Worm (Caenorhabditis elegans) whole organism, L1 larva: Measurements from ENCODE around the gene C04B4.4.

ENCODE experiments used
- C16A3.4 ChIP-seq: fragments of 150-350 bp; optimal IDR thresholded peaks from 2 replicates; lab custom pipeline; 2014; ENCODE audit warnings: missing biosample characterization, missing genetic modification characterization
- ceh-63 ChIP-seq: fragments of 200-800 bp; sonication (Bioruptor generic); optimal IDR thresholded peaks from 2 replicates; lab custom pipeline; 2018; ENCODE audit warnings: mild to moderate bottlenecking, missing genetic modification characterization, missing compliant biosample characterization
- ceh-8 ChIP-seq: fragments of 200-800 bp; sonication (Bioruptor generic); optimal IDR thresholded peaks from 2 replicates; lab custom pipeline; 2018; ENCODE audit warnings: mild to moderate bottlenecking, missing genetic modification characterization, moderate library complexity, missing compliant biosample characterization
- ceh-88 ChIP-seq: fragments of 200-800 bp; sonication (Bioruptor generic); IDR thresholded peaks from 2 replicates; pipeline ENCODE4 v1.3.6; 2022; ENCODE audit warnings: missing genetic modification characterization, missing compliant biosample characterization
- ceh-90 ChIP-seq: sonication (generic microtip); optimal IDR thresholded peaks from 2 replicates; lab custom pipeline; 2016; ENCODE audit warnings: missing genetic modification characterization, missing compliant biosample characterization
- dpl-1 ChIP-seq, 3 experiments: fragments of 150-350 bp in 2 of 3; sonication (generic microtip) in 1 of 3; optimal IDR thresholded peaks; 2 replicates each; lab custom pipeline; 2014 to 2017; ENCODE audit warnings: missing biosample characterization in 3 of 3, missing genetic modification characterization in 3 of 3, missing genetic modification reagents in 3 of 3
- efl-1 ChIP-seq, 4 experiments: fragments of 150-350 bp; optimal IDR thresholded peaks in 3 of 4; peaks in 1 of 4; 1 replicate in 1 of 4; 2 replicates in 3 of 4; lab custom pipeline; 2014; ENCODE audit warnings: missing biosample characterization in 2 of 4, missing genetic modification characterization in 2 of 4, missing genetic modification reagents in 2 of 4
- egl-13 ChIP-seq: sonication (generic microtip); optimal IDR thresholded peaks from 2 replicates; lab custom pipeline; 2016; ENCODE audit warnings: missing genotype, missing genetic modification reagents, missing genetic modification characterization, missing compliant biosample characterization
- egl-27 ChIP-seq, 2 experiments: fragments of 150-350 bp in 1 of 2; sonication (generic microtip); optimal IDR thresholded peaks; 3 replicates each; lab custom pipeline; 2017 to 2018; ENCODE audit warnings: missing biosample characterization in 2 of 2, missing genetic modification characterization in 2 of 2, missing genetic modification reagents in 2 of 2
- elt-3 ChIP-seq, 6 experiments: fragments of 150-350 bp in 1 of 6; sonication (generic microtip); optimal IDR thresholded peaks; 2 replicates each; lab custom pipeline; 2017 to 2018; ENCODE audit warnings: missing biosample characterization in 6 of 6, missing genetic modification characterization in 6 of 6, inconsistent platforms in 1 of 6
- ets-5 ChIP-seq: fragments of 200-800 bp; sonication (Bioruptor generic); IDR thresholded peaks from 2 replicates; pipeline ENCODE4 v1.3.6; 2022; ENCODE audit warnings: missing genetic modification characterization, missing compliant biosample characterization
- fkh-4 ChIP-seq: sonication (generic microtip); optimal IDR thresholded peaks from 2 replicates; lab custom pipeline; 2016; ENCODE audit warnings: missing compliant biosample characterization, missing genetic modification characterization, borderline replicate concordance
- fkh-8 ChIP-seq: sonication (generic microtip); optimal IDR thresholded peaks from 2 replicates; lab custom pipeline; 2016; ENCODE audit warnings: mild to moderate bottlenecking, missing genetic modification characterization, missing compliant biosample characterization
- hlh-17 ChIP-seq: fragments of 200-800 bp; sonication (Bioruptor generic); optimal IDR thresholded peaks from 2 replicates; lab custom pipeline; 2018; ENCODE audit warnings: missing genetic modification characterization, mild to moderate bottlenecking, missing compliant biosample characterization, moderate library complexity, borderline replicate concordance
- irx-1 ChIP-seq: sonication (generic microtip); optimal IDR thresholded peaks from 2 replicates; lab custom pipeline; 2016; ENCODE audit warnings: missing genetic modification characterization, missing compliant biosample characterization
- isw-1 ChIP-seq: fragments of 200-800 bp; sonication (Bioruptor generic); IDR thresholded peaks from 2 replicates; pipeline ENCODE4 v1.3.6; 2022; ENCODE audit warnings: missing genetic modification characterization, missing compliant biosample characterization
- lin-15B ChIP-seq: fragments of 150-350 bp; sonication (generic microtip); optimal IDR thresholded peaks from 3 replicates; lab custom pipeline; 2014; ENCODE audit warnings: missing biosample characterization, missing genetic modification characterization
- lir-3 ChIP-seq: sonication (generic microtip); optimal IDR thresholded peaks from 2 replicates; lab custom pipeline; 2016; ENCODE audit warnings: mild to moderate bottlenecking, missing genetic modification characterization, moderate library complexity, missing compliant biosample characterization; ENCODE audit not compliant: poor library complexity
- lsy-2 ChIP-seq, 2 experiments: fragments of 150-350 bp; optimal IDR thresholded peaks; 2 replicates each; lab custom pipeline; 2014; ENCODE audit warnings: missing biosample characterization in 2 of 2, missing genetic modification characterization in 2 of 2
- mab-9 ChIP-seq: fragments of 200-800 bp; sonication (Bioruptor generic); IDR thresholded peaks from 2 replicates; pipeline ENCODE4 v1.3.6; 2022; ENCODE audit warnings: missing genetic modification reagents, missing genetic modification characterization, missing compliant biosample characterization
- mdl-1 ChIP-seq, 2 experiments: fragments of 150-350 bp; optimal IDR thresholded peaks; 2 replicates each; lab custom pipeline; 2014 to 2017; ENCODE audit warnings: missing biosample characterization in 2 of 2, missing genetic modification characterization in 2 of 2, inconsistent platforms in 1 of 2
- nhr-11 ChIP-seq: fragments of 150-350 bp; optimal IDR thresholded peaks from 2 replicates; lab custom pipeline; 2014; ENCODE audit warnings: missing biosample characterization, missing genetic modification characterization
- nhr-12 ChIP-seq: sonication (generic microtip); optimal IDR thresholded peaks from 2 replicates; lab custom pipeline; 2017; ENCODE audit warnings: missing biosample characterization, missing genetic modification characterization
- nhr-19 ChIP-seq: fragments of 200-800 bp; sonication (Bioruptor generic); conservative IDR thresholded peaks from 2 replicates; pipeline ENCODE4 v1.3.6; 2022; ENCODE audit warnings: missing genetic modification characterization, missing compliant biosample characterization
- nhr-237 ChIP-seq: fragments of 150-350 bp; optimal IDR thresholded peaks from 2 replicates; lab custom pipeline; 2014; ENCODE audit warnings: missing biosample characterization, missing genetic modification characterization
- nhr-28 ChIP-seq: fragments of 150-350 bp; optimal IDR thresholded peaks from 2 replicates; lab custom pipeline; 2014; ENCODE audit warnings: missing biosample characterization, missing genetic modification characterization
- nhr-76 ChIP-seq: sonication (generic microtip); optimal IDR thresholded peaks from 2 replicates; lab custom pipeline; 2017; ENCODE audit warnings: missing biosample characterization, missing genetic modification characterization
- nhr-84 ChIP-seq: sonication (generic microtip); optimal IDR thresholded peaks from 2 replicates; lab custom pipeline; 2017; ENCODE audit warnings: missing biosample characterization, missing genetic modification characterization
- nhr-85 ChIP-seq: sonication (generic microtip); peaks from one replicate; lab custom pipeline; 2016; ENCODE audit warnings: missing genetic modification characterization, inconsistent platforms, missing compliant biosample characterization
- nhr-90 ChIP-seq: sonication (generic microtip); optimal IDR thresholded peaks from 2 replicates; lab custom pipeline; 2016; ENCODE audit warnings: mild to moderate bottlenecking, missing genetic modification characterization, missing compliant biosample characterization; ENCODE audit not compliant: poor library complexity
- pag-3 ChIP-seq: sonication (generic microtip); optimal IDR thresholded peaks from 2 replicates; lab custom pipeline; 2017; ENCODE audit warnings: missing genetic modification characterization, mild to moderate bottlenecking, missing compliant biosample characterization, antibody characterized with exemption, borderline replicate concordance; ENCODE audit not compliant: insufficient read depth
- skn-1 ChIP-seq: fragments of 150-350 bp; optimal IDR thresholded peaks from 2 replicates; lab custom pipeline; 2014; ENCODE audit warnings: missing biosample characterization, missing genetic modification characterization
- snpc-4 ChIP-seq: fragments of 150-350 bp; optimal IDR thresholded peaks from 2 replicates; lab custom pipeline; 2014; ENCODE audit warnings: missing biosample characterization, missing genetic modification characterization
- sox-4 ChIP-seq: sonication (generic microtip); optimal IDR thresholded peaks from 2 replicates; lab custom pipeline; 2016; ENCODE audit warnings: missing genetic modification characterization, missing compliant biosample characterization
- sptf-1 ChIP-seq: fragments of 150-350 bp; optimal IDR thresholded peaks from 2 replicates; lab custom pipeline; 2014; ENCODE audit warnings: missing biosample characterization, missing genetic modification characterization
- swsn-7 ChIP-seq: sonication (generic microtip); optimal IDR thresholded peaks from 2 replicates; lab custom pipeline; 2016; ENCODE audit warnings: missing genetic modification characterization, missing compliant biosample characterization
- tbx-2 ChIP-seq: sonication (generic microtip); optimal IDR thresholded peaks from 2 replicates; lab custom pipeline; 2016; ENCODE audit warnings: missing genetic modification characterization, missing compliant biosample characterization
- unc-130 ChIP-seq: fragments of 150-350 bp; optimal IDR thresholded peaks from 2 replicates; lab custom pipeline; 2017; ENCODE audit warnings: missing biosample characterization, missing genetic modification characterization, inconsistent platforms
- unc-62 ChIP-seq: fragments of 150-350 bp; optimal IDR thresholded peaks from 2 replicates; lab custom pipeline; 2014; ENCODE audit warnings: missing biosample characterization, missing genetic modification reagents, missing genetic modification characterization
- unc-86 ChIP-seq: sonication (generic microtip); optimal IDR thresholded peaks from 2 replicates; lab custom pipeline; 2016; ENCODE audit warnings: missing genetic modification characterization, missing compliant biosample characterization
- ztf-11 ChIP-seq, 2 experiments: sonication (generic microtip); optimal IDR thresholded peaks; 2 replicates each; lab custom pipeline; 2016 to 2017; ENCODE audit warnings: missing genetic modification characterization in 2 of 2, missing biosample characterization in 1 of 2, missing compliant biosample characterization in 1 of 2

C04B4.4 gene

ce11 chrX:12284161-12284560, 6.5 kb upstream of the C04B4.4 start:
- TF ChIP-seq fkh-4 (no peak), egl-27 (tag; optimal IDR thresholded peaks at IDR 0.05; lab: Kevin White, UChicago) (no peak), unc-62 (GFP tag; lab: Kevin White, UChicago) (no peak), C16A3.4 (tag; lab: Kevin White, UChicago) (no peak), ceh-88 (GFP tag; lab: Robert Waterston, UW) (no peak), ceh-90 (tag; lab: Kevin White, UChicago) (no peak), nhr-85 (tag; lab: Kevin White, UChicago) (no peak), ceh-63 (no peak), irx-1 (no peak), ets-5 (GFP tag; lab: Robert Waterston, UW) (no peak), unc-130 (tag; lab: Kevin White, UChicago) (no peak), nhr-11 (tag; lab: Kevin White, UChicago) (no peak), lir-3 (tag; lab: Kevin White, UChicago) (no peak), mdl-1 (tag; optimal IDR thresholded peaks at IDR 0.05; lab: Kevin White, UChicago) (no peak), nhr-12 (no peak), hlh-17 (GFP tag; lab: Kevin White, UChicago) (no peak), mab-9 (no peak), ztf-11 (tag; optimal IDR thresholded peaks at IDR 0.05; lab: Kevin White, UChicago) (no peak)

- TF ChIP-seq swsn-7 (tag; lab: Kevin White, UChicago), result no peak
- TF ChIP-seq nhr-237 (tag; lab: Kevin White, UChicago), result no peak
- TF ChIP-seq mab-9, result no peak
- no peak for TF ChIP-seq nhr-76
- no peak for TF ChIP-seq ztf-11 (tag; optimal IDR thresholded peaks at IDR 0.05; lab: Kevin White, UChicago)
- no peak for TF ChIP-seq nhr-84 (tag; lab: Kevin White, UChicago)
- TF ChIP-seq egl-13 (tag; lab: Kevin White, UChicago), result no peak
- no peak for TF ChIP-seq lsy-2 (tag; optimal IDR thresholded peaks at IDR 0.05; lab: Kevin White, UChicago)
- TF ChIP-seq sox-4 (tag; lab: Kevin White, UChicago), result no peak
- no peak for TF ChIP-seq snpc-4
- no peak for TF ChIP-seq nhr-90
- TF ChIP-seq elt-3 (tag; optimal IDR thresholded peaks at IDR 0.05; lab: Kevin White, UChicago), result no peak
- no peak for TF ChIP-seq efl-1 (optimal IDR thresholded peaks at IDR 0.05; lab: Kevin White, UChicago)
- no peak for TF ChIP-seq efl-1 (GFP tag; optimal IDR thresholded peaks at IDR 0.05 in 1 of 2; lab: Kevin White, UChicago)
- no peak for TF ChIP-seq irx-1
- no peak for TF ChIP-seq nhr-11 (tag; lab: Kevin White, UChicago)
- no peak for TF ChIP-seq dpl-1 (GFP tag; optimal IDR thresholded peaks at IDR 0.05; lab: Kevin White, UChicago)
Measured at ce11 chrX:12285496-12285895, 5.1 kb upstream of the C04B4.4 start, which contains the start of gene lips-2. TSS of gene lips-2 (plus strand) at chrX:12285796.

- no peak for TF ChIP-seq nhr-11 (tag; lab: Kevin White, UChicago)
- TF ChIP-seq snpc-4, result no peak
- TF ChIP-seq ceh-8 (GFP tag; lab: Kevin White, UChicago), result no peak
- no peak for TF ChIP-seq irx-1
- no peak for TF ChIP-seq skn-1 (tag; lab: Kevin White, UChicago)
- TF ChIP-seq nhr-90, result no peak
- no peak for TF ChIP-seq fkh-8 (tag; lab: Kevin White, UChicago)
- no peak for TF ChIP-seq mdl-1 (tag; optimal IDR thresholded peaks at IDR 0.05; lab: Kevin White, UChicago)
- no peak for TF ChIP-seq tbx-2
- TF ChIP-seq nhr-19, result no peak
- TF ChIP-seq C16A3.4 (tag; lab: Kevin White, UChicago), result no peak
- no peak for TF ChIP-seq pag-3 (tag; lab: Kevin White, UChicago)
- TF ChIP-seq unc-86 (tag; lab: Kevin White, UChicago), result no peak
- no peak for TF ChIP-seq isw-1
- TF ChIP-seq sptf-1 (tag; lab: Kevin White, UChicago), result no peak
- TF ChIP-seq nhr-85 (tag; lab: Kevin White, UChicago), result no peak
- no peak for TF ChIP-seq ceh-88 (GFP tag; lab: Robert Waterston, UW)
- no peak for TF ChIP-seq nhr-28 (tag; lab: Kevin White, UChicago)
- no peak for TF ChIP-seq lin-15B (tag; lab: Kevin White, UChicago)
Measured at ce11 chrX:12288254-12288653, 2.4 kb upstream of the C04B4.4 start, which contains the start of gene C04B4.5. TSS of gene C04B4.5 (minus strand) at chrX:12288354.
